Fruit fly (Drosophila melanogaster) whole organism, prepupa: ENCODE measurements around the gene AdamTS-B.

Source experiments
- Blimp-1 ChIP-seq: fragments of 200-800 bp; sonication (Bioruptor generic); optimal IDR thresholded peaks from 3 replicates; lab custom pipeline; 2017; ENCODE audit warnings: missing biosample characterization, missing genetic modification characterization, mild to moderate bottlenecking, moderate library complexity, missing genetic modification reagents
- CG10669 ChIP-seq: fragments of 200-800 bp; sonication (Bioruptor generic); optimal IDR thresholded peaks from 3 replicates; lab custom pipeline; 2018; ENCODE audit warnings: missing biosample characterization, mild to moderate bottlenecking, missing genetic modification characterization, moderate library complexity
- CG11294 ChIP-seq: fragments of 200-800 bp; sonication (Bioruptor generic); IDR thresholded peaks from 2 replicates; pipeline ENCODE4 v1.3.6; 2022; ENCODE audit warnings: missing biosample characterization, missing genetic modification characterization
- CG11762 ChIP-seq: fragments of 200-800 bp; sonication (Bioruptor generic); optimal IDR thresholded peaks from 3 replicates; lab custom pipeline; 2016; ENCODE audit warnings: missing biosample characterization, missing genetic modification characterization; ENCODE audit not compliant: insufficient read depth
- CG11902 ChIP-seq: fragments of 200-800 bp; sonication (Bioruptor generic); optimal IDR thresholded peaks from 3 replicates; lab custom pipeline; 2016; ENCODE audit warnings: missing biosample characterization, missing genetic modification characterization
- CG15336 ChIP-seq: fragments of 200-800 bp; sonication (Bioruptor generic); IDR thresholded peaks from 2 replicates; pipeline ENCODE4 v1.3.6; 2022; ENCODE audit warnings: missing biosample characterization, missing genetic modification characterization
- CG1621 ChIP-seq: fragments of 200-800 bp; sonication (Bioruptor generic); optimal IDR thresholded peaks from 3 replicates; lab custom pipeline; 2018; ENCODE audit warnings: missing biosample characterization, mild to moderate bottlenecking, missing genetic modification characterization
- CG16779 ChIP-seq: fragments of 200-800 bp; sonication (Bioruptor generic); optimal IDR thresholded peaks from 3 replicates; lab custom pipeline; 2017; ENCODE audit warnings: missing biosample characterization, mild to moderate bottlenecking, missing genetic modification characterization
- CG31627 ChIP-seq: fragments of 200-800 bp; sonication (Bioruptor generic); optimal IDR thresholded peaks from 3 replicates; lab custom pipeline; 2016; ENCODE audit warnings: missing biosample characterization, missing genetic modification characterization
- CG32006 ChIP-seq: fragments of 200-800 bp; sonication (Bioruptor generic); optimal IDR thresholded peaks from 3 replicates; lab custom pipeline; 2017; ENCODE audit warnings: missing biosample characterization, mild to moderate bottlenecking, missing genetic modification characterization
- CG34406 ChIP-seq: fragments of 200-800 bp; sonication (Bioruptor generic); optimal IDR thresholded peaks from 3 replicates; lab custom pipeline; 2016; ENCODE audit warnings: missing biosample characterization, missing genetic modification characterization
- CG3919 ChIP-seq: fragments of 200-800 bp; sonication (Bioruptor generic); optimal IDR thresholded peaks from 3 replicates; lab custom pipeline; 2016; ENCODE audit warnings: missing biosample characterization, missing genetic modification characterization
- CG4318 ChIP-seq: fragments of 200-800 bp; sonication (Bioruptor generic); optimal IDR thresholded peaks from 3 replicates; lab custom pipeline; 2017; ENCODE audit warnings: missing biosample characterization, mild to moderate bottlenecking, missing genetic modification characterization
- CG6163 ChIP-seq: fragments of 200-800 bp; sonication (Bioruptor generic); IDR thresholded peaks from 3 replicates; pipeline ENCODE4 v1.3.6; 2022; ENCODE audit warnings: missing biosample characterization, missing genetic modification characterization
- CG6276 ChIP-seq: fragments of 200-800 bp; sonication (Bioruptor generic); optimal IDR thresholded peaks from 2 replicates; lab custom pipeline; 2017; ENCODE audit warnings: missing biosample characterization, mild to moderate bottlenecking, missing genetic modification characterization
- CG6792 ChIP-seq: fragments of 200-800 bp; sonication (Bioruptor generic); optimal IDR thresholded peaks from 3 replicates; lab custom pipeline; 2016; ENCODE audit warnings: missing biosample characterization, missing genetic modification characterization
- CG6808 ChIP-seq: fragments of 200-800 bp; sonication (Bioruptor generic); optimal IDR thresholded peaks from 3 replicates; lab custom pipeline; 2017; ENCODE audit warnings: missing biosample characterization, missing genetic modification characterization, mild to moderate bottlenecking, moderate library complexity, missing genetic modification reagents
- CG6854 ChIP-seq: fragments of 200-800 bp; sonication (Bioruptor generic); optimal IDR thresholded peaks from 2 replicates; lab custom pipeline; 2017; ENCODE audit warnings: missing biosample characterization, mild to moderate bottlenecking, missing genetic modification characterization
- CG7368 ChIP-seq: fragments of 200-800 bp; sonication (Bioruptor generic); optimal IDR thresholded peaks from 3 replicates; lab custom pipeline; 2016; ENCODE audit warnings: missing biosample characterization, missing genetic modification characterization
- CG8119 ChIP-seq: fragments of 200-800 bp; sonication (Bioruptor generic); IDR thresholded peaks from 3 replicates; pipeline ENCODE4 v1.3.6; 2022; ENCODE audit warnings: missing biosample characterization, missing genetic modification characterization
- CG8319 ChIP-seq: fragments of 200-800 bp; sonication (Bioruptor generic); optimal IDR thresholded peaks from 3 replicates; lab custom pipeline; 2016; ENCODE audit warnings: missing biosample characterization, missing genetic modification characterization
- CG8632 ChIP-seq: fragments of 200-800 bp; sonication (Bioruptor generic); optimal IDR thresholded peaks from 3 replicates; lab custom pipeline; 2016; ENCODE audit warnings: missing biosample characterization, missing genetic modification characterization
- CG9139 ChIP-seq: fragments of 200-800 bp; sonication (Bioruptor generic); optimal IDR thresholded peaks from 3 replicates; lab custom pipeline; 2017; ENCODE audit warnings: missing biosample characterization, mild to moderate bottlenecking, missing genetic modification characterization
- Eip75B ChIP-seq: fragments of 200-800 bp; sonication (Bioruptor generic); optimal IDR thresholded peaks from 3 replicates; lab custom pipeline; 2016; ENCODE audit warnings: missing biosample characterization, missing genetic modification characterization
- Eip78C ChIP-seq: fragments of 200-800 bp; sonication (Bioruptor generic); peaks from one replicate; lab custom pipeline; 2016; ENCODE audit warnings: missing biosample characterization, missing genetic modification characterization
- Eip93F ChIP-seq: fragments of 200-800 bp; sonication (Bioruptor generic); optimal IDR thresholded peaks from 2 replicates; lab custom pipeline; 2016; ENCODE audit warnings: missing biosample characterization, mild to moderate bottlenecking, missing genetic modification characterization
- Ets21C ChIP-seq: fragments of 200-800 bp; sonication (Bioruptor generic); optimal IDR thresholded peaks from 3 replicates; lab custom pipeline; 2016; ENCODE audit warnings: missing biosample characterization, missing genetic modification characterization
- Gug ChIP-seq: fragments of 200-800 bp; sonication (Bioruptor generic); IDR thresholded peaks from 2 replicates; pipeline ENCODE4 v1.3.6; 2022; ENCODE audit warnings: missing biosample characterization, missing genetic modification characterization
- Hr38 ChIP-seq: sonication (Bioruptor generic); optimal IDR thresholded peaks from 2 replicates; lab custom pipeline; 2016; ENCODE audit warnings: missing biosample characterization, missing genetic modification characterization
- Hr39 ChIP-seq: fragments of 200-800 bp; sonication (Bioruptor generic); optimal IDR thresholded peaks from 2 replicates; lab custom pipeline; 2016; ENCODE audit warnings: missing biosample characterization, missing genetic modification characterization
- Hr4 ChIP-seq: fragments of 200-800 bp; sonication (Bioruptor generic); optimal IDR thresholded peaks from 3 replicates; lab custom pipeline; 2016; ENCODE audit warnings: missing biosample characterization, missing genetic modification characterization
- Lpt ChIP-seq: fragments of 200-800 bp; sonication (Bioruptor generic); optimal IDR thresholded peaks from 3 replicates; lab custom pipeline; 2016; ENCODE audit warnings: missing biosample characterization, missing genetic modification characterization
- Met ChIP-seq: fragments of 200-800 bp; sonication (Bioruptor generic); optimal IDR thresholded peaks from 3 replicates; lab custom pipeline; 2016; ENCODE audit warnings: missing biosample characterization, missing genetic modification characterization
- Smox ChIP-seq: fragments of 200-800 bp; sonication (Bioruptor generic); optimal IDR thresholded peaks from 3 replicates; lab custom pipeline; 2016; ENCODE audit warnings: missing biosample characterization, missing genetic modification characterization
- Sox102F ChIP-seq: fragments of 200-800 bp; sonication (Bioruptor generic); optimal IDR thresholded peaks from 2 replicates; lab custom pipeline; 2016; ENCODE audit warnings: missing biosample characterization, mild to moderate bottlenecking, missing genetic modification characterization
- Sox14 ChIP-seq: fragments of 200-800 bp; sonication (Bioruptor generic); optimal IDR thresholded peaks from 3 replicates; lab custom pipeline; 2016; ENCODE audit warnings: missing biosample characterization, missing genetic modification characterization
- Sox15 ChIP-seq: fragments of 200-800 bp; sonication (Bioruptor generic); optimal IDR thresholded peaks from 3 replicates; lab custom pipeline; 2016; ENCODE audit warnings: missing biosample characterization, missing genetic modification characterization
- achi ChIP-seq: fragments of 200-800 bp; sonication (Bioruptor generic); optimal IDR thresholded peaks from 3 replicates; lab custom pipeline; 2016; ENCODE audit warnings: missing biosample characterization, missing genetic modification characterization
- acj6 ChIP-seq: fragments of 200-800 bp; sonication (Bioruptor generic); optimal IDR thresholded peaks from 3 replicates; lab custom pipeline; 2016; ENCODE audit warnings: missing biosample characterization, missing genetic modification characterization
- cyc ChIP-seq: fragments of 200-800 bp; sonication (Bioruptor generic); optimal IDR thresholded peaks from 3 replicates; lab custom pipeline; 2016; ENCODE audit warnings: missing biosample characterization, missing genetic modification characterization
- dac ChIP-seq: fragments of 200-800 bp; sonication (Bioruptor generic); optimal IDR thresholded peaks from 2 replicates; lab custom pipeline; 2017; ENCODE audit warnings: missing biosample characterization, mild to moderate bottlenecking, missing genetic modification characterization
- dsx ChIP-seq: fragments of 200-800 bp; optimal IDR thresholded peaks from 3 replicates; lab custom pipeline; 2019; ENCODE audit warnings: missing biosample characterization, mild to moderate bottlenecking, missing genetic modification characterization, moderate library complexity; ENCODE audit not compliant: poor library complexity, severe bottlenecking
- eg ChIP-seq: fragments of 200-800 bp; sonication (Bioruptor generic); IDR thresholded peaks from 3 replicates; pipeline ENCODE4 v1.3.6; 2022; ENCODE audit warnings: missing biosample characterization, missing genetic modification characterization
- esn ChIP-seq: fragments of 200-800 bp; sonication (Bioruptor generic); optimal IDR thresholded peaks from 2 replicates; lab custom pipeline; 2016; ENCODE audit warnings: missing biosample characterization, mild to moderate bottlenecking, missing genetic modification characterization, moderate library complexity
- fd59A ChIP-seq: fragments of 200-800 bp; sonication (Bioruptor generic); optimal IDR thresholded peaks from 2 replicates; lab custom pipeline; 2017; ENCODE audit warnings: missing biosample characterization, mild to moderate bottlenecking, missing genetic modification characterization, missing genetic modification reagents
- fd85E ChIP-seq: fragments of 200-800 bp; sonication (Bioruptor generic); optimal IDR thresholded peaks from 3 replicates; lab custom pipeline; 2016; ENCODE audit warnings: missing biosample characterization, missing genetic modification characterization
- fkh ChIP-seq: fragments of 200-800 bp; sonication (Bioruptor generic); optimal IDR thresholded peaks from 3 replicates; lab custom pipeline; 2017; ENCODE audit warnings: missing biosample characterization, mild to moderate bottlenecking, missing genetic modification characterization, moderate library complexity
- lz ChIP-seq: fragments of 200-800 bp; sonication (Bioruptor generic); optimal IDR thresholded peaks from 3 replicates; lab custom pipeline; 2016; ENCODE audit warnings: missing biosample characterization, missing genetic modification characterization
- pdm3 ChIP-seq: fragments of 200-800 bp; sonication (Bioruptor generic); optimal IDR thresholded peaks from 3 replicates; lab custom pipeline; 2016; ENCODE audit warnings: missing biosample characterization, missing genetic modification characterization
- ss ChIP-seq, 2 experiments: fragments of 200-800 bp; sonication (Bioruptor generic); optimal IDR thresholded peaks; 2 replicates in 1 of 2; 3 replicates in 1 of 2; lab custom pipeline; 2017 to 2018; ENCODE audit warnings: mild to moderate bottlenecking in 2 of 2, missing biosample characterization in 2 of 2, missing genetic modification characterization in 2 of 2, moderate library complexity in 1 of 2
- svp ChIP-seq: fragments of 200-800 bp; sonication (Bioruptor generic); peaks from one replicate; lab custom pipeline; 2016; ENCODE audit warnings: missing biosample characterization, missing genetic modification characterization
- topi ChIP-seq: fragments of 200-800 bp; sonication (Bioruptor generic); optimal IDR thresholded peaks from 3 replicates; lab custom pipeline; 2016; ENCODE audit warnings: missing biosample characterization, missing genetic modification characterization
- vri ChIP-seq: fragments of 200-800 bp; sonication (Bioruptor generic); optimal IDR thresholded peaks from 3 replicates; lab custom pipeline; 2016; ENCODE audit warnings: missing biosample characterization, mild to moderate bottlenecking, missing genetic modification characterization

AdamTS-B gene

DNA sequence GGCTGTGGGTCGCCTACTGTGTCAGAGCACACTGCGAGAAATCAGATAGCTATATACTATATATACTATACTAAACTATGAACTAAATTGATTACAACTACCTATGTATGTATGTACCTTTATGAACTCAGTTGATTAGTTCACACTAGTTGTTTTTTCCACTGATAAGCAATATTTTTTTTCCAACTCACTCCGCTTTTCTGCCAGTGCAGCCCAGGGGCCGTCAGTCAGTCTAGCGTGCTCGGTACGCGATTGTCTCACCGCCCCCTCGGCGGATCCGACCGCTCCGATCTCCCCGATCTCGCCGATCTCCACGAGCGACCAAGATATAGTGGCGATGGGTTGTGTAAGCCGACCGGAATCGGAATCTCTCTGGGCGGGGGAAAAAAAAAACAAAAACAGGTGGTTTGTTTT, 7.5 kb downstream of the AdamTS-B start:
- TF ChIP-seq Hr38 (GFP tag; lab: Kevin White, UChicago) (no peak), vri (GFP tag; lab: Kevin White, UChicago) (no peak), CG10669 (GFP tag; lab: Kevin White, UChicago) (peak; percentile 76), CG16779 (tag; lab: Kevin White, UChicago) (peak; percentile 81), Gug (GFP tag; lab: Robert Waterston, UW) (peak; percentile 90), Eip93F (GFP tag; lab: Kevin White, UChicago) (no peak), esn (no peak), CG32006 (peak; percentile 83), CG7368 (GFP tag; lab: Kevin White, UChicago) (peak; percentile 38), CG8319 (GFP tag; lab: Kevin White, UChicago) (no peak), Ets21C (GFP tag; lab: Kevin White, UChicago) (no peak), CG8632 (GFP tag; lab: Kevin White, UChicago) (peak; percentile 25), CG15336 (GFP tag; lab: Robert Waterston, UW) (peak; percentile 93), cyc (peak; percentile 4), CG6792 (GFP tag; lab: Kevin White, UChicago) (peak; percentile 49), Hr39 (GFP tag; lab: Kevin White, UChicago) (no peak), Eip75B (peak; percentile 71), Sox102F (GFP tag; lab: Kevin White, UChicago) (no peak), CG34406 (GFP tag; lab: Kevin White, UChicago) (peak; percentile 12), Lpt (GFP tag; lab: Kevin White, UChicago) (peak; percentile 85), topi (GFP tag; lab: Kevin White, UChicago) (peak; percentile 33), CG8119 (GFP tag; lab: Robert Waterston, UW) (peak; percentile 86), Sox15 (peak; percentile 2), pdm3 (GFP tag; lab: Kevin White, UChicago) (peak; percentile 46), Met (GFP tag; lab: Kevin White, UChicago) (peak; percentile 32), ss (GFP tag; optimal IDR thresholded peaks at IDR 0.05; lab: Kevin White, UChicago) (peak; percentile 66 to 74), achi (GFP tag; lab: Kevin White, UChicago) (peak; percentile 54), CG31627 (no peak), CG6808 (GFP tag; lab: Kevin White, UChicago) (peak; percentile 74), CG4318 (GFP tag; lab: Kevin White, UChicago) (peak; percentile 66), CG11902 (GFP tag; lab: Kevin White, UChicago) (peak; percentile 36), svp (GFP tag; lab: Kevin White, UChicago) (peak; percentile 87), fd85E (GFP tag; lab: Kevin White, UChicago) (no peak), CG6276 (GFP tag; lab: Kevin White, UChicago) (peak; percentile 84), CG3919 (GFP tag; lab: Kevin White, UChicago) (peak; percentile 79), Sox14 (GFP tag; lab: Kevin White, UChicago) (peak; percentile 16), CG6854 (GFP tag; lab: Kevin White, UChicago) (no peak), CG11294 (GFP tag; lab: Robert Waterston, UW) (peak; percentile 91), lz (peak; percentile 29), eg (GFP tag; lab: Robert Waterston, UW) (peak; percentile 95), CG11762 (GFP tag; lab: Kevin White, UChicago) (peak; percentile 59), Smox (GFP tag; lab: Kevin White, UChicago) (no peak), CG6163 (peak; percentile 94), dac (GFP tag; lab: Kevin White, UChicago) (peak; percentile 70), dsx (GFP tag; lab: Kevin White, UChicago) (peak; percentile 73), Eip78C (peak; percentile 88), Blimp-1 (GFP tag; lab: Kevin White, UChicago) (no peak), fd59A (GFP tag; lab: Kevin White, UChicago) (peak; percentile 20), CG9139 (GFP tag; lab: Kevin White, UChicago) (peak; percentile 71), fkh (GFP tag; lab: Kevin White, UChicago) (no peak), acj6 (GFP tag; lab: Kevin White, UChicago) (peak; percentile 51), Hr4 (GFP tag; lab: Kevin White, UChicago) (peak; percentile 81), CG1621 (tag; lab: Kevin White, UChicago) (peak; percentile 55)
